Fruit fly (Drosophila melanogaster): ENCODE results near the gene Mettl3.

The Mettl3 gene

dm6 chr3R:24014600-24014999, 17.4 kb upstream of the Mettl3 start:
- TF ChIP-seq ara (GFP tag; IDR thresholded peaks at IDR 0.05) (no peak), CG10654 (GFP tag; optimal IDR thresholded peaks at IDR 0.05) (no peak), Sox102F (GFP tag; optimal IDR thresholded peaks at IDR 0.05) (peak; percentile 35), CG3163 (GFP tag; optimal IDR thresholded peaks at IDR 0.05) (no peak), CG34422 (GFP tag; IDR thresholded peaks at IDR 0.05) (no peak), CG5180 (GFP tag; optimal IDR thresholded peaks at IDR 0.05) (no peak), stc (GFP tag; IDR thresholded peaks at IDR 0.05) (no peak), CG14860 (GFP tag; IDR thresholded peaks at IDR 0.05; ENCODE audit: partially characterized antibody) (no peak), Awh (GFP tag; IDR thresholded peaks at IDR 0.05) (peak; percentile 64), CG7357 (GFP tag; IDR thresholded peaks at IDR 0.05) (0 out of 3 replicates have a peak, but pooled peaks have one; percentile 24), slbo (GFP tag; IDR thresholded peaks at IDR 0.05) (no peak), da (GFP tag; optimal IDR thresholded peaks at IDR 0.05) (no peak), CG34224 (GFP tag; IDR thresholded peaks at IDR 0.05; ENCODE audit: partially characterized antibody) (no peak), sens (GFP tag) (peak; percentile 30), sd (tag; optimal IDR thresholded peaks at IDR 0.05) (peak; percentile 40)

DNA sequence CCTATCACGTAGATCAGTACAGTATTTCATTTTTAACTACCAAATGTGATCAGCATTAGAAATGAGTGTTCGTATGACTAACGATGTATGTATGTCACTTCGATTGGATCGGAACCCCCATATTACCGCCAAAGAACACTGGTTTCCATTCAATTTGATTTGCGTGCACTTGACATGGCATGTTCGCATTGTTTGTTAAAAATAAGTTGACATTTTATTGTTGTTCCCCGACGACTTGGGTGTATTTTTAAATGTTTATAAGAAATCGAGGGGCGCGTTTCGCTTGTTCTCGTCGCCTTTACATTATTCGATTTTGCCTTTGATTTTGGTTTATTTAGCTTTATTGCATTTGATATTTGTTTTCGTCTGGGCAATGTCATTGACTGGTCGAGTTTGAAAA, 16.5 kb upstream of the Mettl3 start:
- TF ChIP-seq abd-A (tag; optimal IDR thresholded peaks at IDR 0.05) (no peak), Aef1 (GFP tag; IDR thresholded peaks at IDR 0.05) (no peak), Dfd (GFP tag; optimal IDR thresholded peaks at IDR 0.05) (no peak), ttk (GFP tag; IDR thresholded peaks at IDR 0.05) (no peak), pnt (GFP tag; optimal IDR thresholded peaks at IDR 0.05) (no peak), CG12155 (GFP tag; optimal IDR thresholded peaks at IDR 0.05) (no peak), schlank (tag; optimal IDR thresholded peaks at IDR 0.05) (no peak), ac (GFP tag; optimal IDR thresholded peaks at IDR 0.05) (no peak)

DNA sequence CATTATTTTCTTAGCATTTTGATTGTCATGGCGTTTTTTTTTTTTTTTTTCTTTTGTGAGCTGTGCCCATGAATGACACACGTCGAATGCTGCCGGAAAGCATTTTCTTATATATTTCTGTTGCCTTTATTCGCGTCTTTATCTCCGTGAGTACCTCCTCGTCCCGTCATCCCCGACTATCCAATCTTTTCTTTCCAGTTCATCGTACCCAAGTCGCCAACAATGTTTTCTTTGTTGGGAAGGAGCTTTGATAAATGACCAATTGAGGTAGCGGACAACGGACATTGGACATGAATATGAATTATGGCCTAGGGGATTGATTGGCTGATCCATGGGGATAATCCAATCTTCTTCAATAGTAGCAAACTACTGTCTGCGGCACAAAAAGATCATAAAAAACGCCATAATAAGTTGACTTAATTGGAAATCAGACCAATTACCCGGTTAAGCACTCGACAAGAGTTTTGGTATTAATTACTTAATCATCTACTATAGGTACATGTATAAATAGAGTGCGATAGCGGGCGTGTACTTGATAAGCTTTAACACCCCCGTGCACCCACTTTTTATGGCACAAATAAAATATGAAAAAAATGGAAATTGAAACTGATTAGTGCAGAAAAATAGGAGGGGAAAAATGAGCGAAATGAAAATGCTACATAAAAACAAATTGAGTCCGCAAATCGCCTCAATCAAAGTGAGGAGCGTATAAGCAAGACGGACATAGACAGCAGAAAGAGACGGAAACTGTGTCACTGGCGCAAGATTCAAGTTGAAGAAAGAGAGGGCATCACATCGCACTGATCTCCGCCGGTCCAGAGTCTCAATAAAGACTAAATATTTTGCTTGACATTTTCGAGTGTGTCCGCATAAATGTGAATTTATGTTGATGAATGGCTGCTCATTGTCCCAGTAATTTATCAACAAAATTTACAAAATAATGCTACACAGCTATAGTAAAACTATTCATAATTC, 15.7 kb upstream of the Mettl3 start:
- TF ChIP-seq corto (GFP tag; optimal IDR thresholded peaks at IDR 0.05) (no peak), Hr78 (GFP tag; optimal IDR thresholded peaks at IDR 0.05) (no peak), amos (GFP tag; IDR thresholded peaks at IDR 0.05; ENCODE audit: partially characterized antibody) (no peak), Sox102F (GFP tag; optimal IDR thresholded peaks at IDR 0.05) (no peak), otp (GFP tag; IDR thresholded peaks at IDR 0.05) (no peak), CG34422 (GFP tag; IDR thresholded peaks at IDR 0.05) (no peak), HmgZ (tag; optimal IDR thresholded peaks at IDR 0.05) (no peak), D19A (tag; optimal IDR thresholded peaks at IDR 0.05) (no peak), ac (GFP tag; optimal IDR thresholded peaks at IDR 0.05) (no peak), sqz (GFP tag; optimal IDR thresholded peaks at IDR 0.05) (peak; percentile 10), Atf6 (GFP tag; IDR thresholded peaks at IDR 0.05) (peak; percentile 21; the same call in 1 of the 2 replicates), chm (GFP tag; IDR thresholded peaks at IDR 0.05) (no peak), da (GFP tag; optimal IDR thresholded peaks at IDR 0.05) (no peak), CG7357 (GFP tag; IDR thresholded peaks at IDR 0.05) (no peak), CG3281 (GFP tag; optimal IDR thresholded peaks at IDR 0.05) (no peak), CG8765 (GFP tag; IDR thresholded peaks at IDR 0.05) (no peak), Dll (GFP tag; IDR thresholded peaks at IDR 0.05; ENCODE audit: partially characterized antibody) (no peak), CG14050 (GFP tag; IDR thresholded peaks at IDR 0.05) (no peak), mirr (GFP tag; optimal IDR thresholded peaks at IDR 0.05) (peak; percentile 3), Atf3 (GFP tag; optimal IDR thresholded peaks at IDR 0.05) (no peak), chinmo (GFP tag; IDR thresholded peaks at IDR 0.05; ENCODE audit: partially characterized antibody) (0 out of 4 replicates have a peak, but pooled peaks have one; percentile 73), CG1792 (GFP tag; optimal IDR thresholded peaks at IDR 0.05) (no peak), shn (GFP tag; optimal IDR thresholded peaks at IDR 0.05) (no peak), jigr1 (GFP tag; IDR thresholded peaks at IDR 0.05) (no peak), MBD-R2 (GFP tag; IDR thresholded peaks at IDR 0.05) (no peak), sens-2 (GFP tag; IDR thresholded peaks at IDR 0.05) (no peak), Dip2 (GFP tag; IDR thresholded peaks at IDR 0.05) (no peak), TFAM (GFP tag; optimal IDR thresholded peaks at IDR 0.05) (no peak), Med (GFP tag) (no peak)

Measured in whole organism, embryonic.